Worm (Caenorhabditis elegans) whole organism, L2 larva: ENCODE data around the gene Y61A9LA.12.
"Not testable (repeated sequence)": the region's sequence is repeated elsewhere in the genome, so short reads cannot be mapped to it uniquely, and the experiment has no call there.

Source experiments
- C34F6.9 ChIP-seq: fragments of 150-350 bp; optimal IDR thresholded peaks from 2 replicates; lab custom pipeline; 2014; ENCODE audit warnings: missing biosample characterization, missing genetic modification characterization
- F13H6.1 ChIP-seq: sonication (generic microtip); optimal IDR thresholded peaks from 2 replicates; lab custom pipeline; 2016; ENCODE audit warnings: missing genetic modification characterization, missing compliant biosample characterization
- R02D3.7 ChIP-seq: fragments of 150-350 bp; optimal IDR thresholded peaks from 2 replicates; lab custom pipeline; 2014; ENCODE audit warnings: missing biosample characterization, missing genetic modification characterization
- Y55F3AM.14 ChIP-seq: fragments of 200-800 bp; sonication (Bioruptor generic); optimal IDR thresholded peaks from 2 replicates; lab custom pipeline; 2018; ENCODE audit warnings: mild to moderate bottlenecking, missing genetic modification characterization, missing compliant biosample characterization
- ZK546.5 ChIP-seq: sonication (generic microtip); optimal IDR thresholded peaks from 2 replicates; lab custom pipeline; 2017; ENCODE audit warnings: missing biosample characterization, missing genetic modification characterization
- alr-1 ChIP-seq: fragments of 150-350 bp; optimal IDR thresholded peaks from 2 replicates; lab custom pipeline; 2014; ENCODE audit warnings: missing biosample characterization, missing genetic modification characterization
- aly-2 ChIP-seq: fragments of 150-350 bp; optimal IDR thresholded peaks from 2 replicates; lab custom pipeline; 2014; ENCODE audit warnings: missing biosample characterization, missing genetic modification characterization
- ama-1 ChIP-seq: fragments of 150-350 bp; optimal IDR thresholded peaks from 2 replicates; lab custom pipeline; 2018; ENCODE audit warnings: inconsistent platforms
- blmp-1 ChIP-seq: sonication (generic microtip); optimal IDR thresholded peaks from 2 replicates; lab custom pipeline; 2017; ENCODE audit warnings: missing genetic modification characterization, mild to moderate bottlenecking, missing compliant biosample characterization, antibody characterized with exemption, moderate library complexity; ENCODE audit not compliant: insufficient read depth
- ceh-16 ChIP-seq: fragments of 150-350 bp; optimal IDR thresholded peaks from 2 replicates; lab custom pipeline; 2014; ENCODE audit warnings: missing biosample characterization, missing genetic modification characterization
- crh-2 ChIP-seq: sonication (generic microtip); optimal IDR thresholded peaks from 2 replicates; lab custom pipeline; 2017; ENCODE audit warnings: missing biosample characterization, missing genetic modification characterization
- egl-27 ChIP-seq: sonication (generic microtip); optimal IDR thresholded peaks from 3 replicates; lab custom pipeline; 2017; ENCODE audit warnings: missing biosample characterization, missing genetic modification reagents, missing genetic modification characterization
- elt-1 ChIP-seq: fragments of 150-350 bp; optimal IDR thresholded peaks from 2 replicates; lab custom pipeline; 2014; ENCODE audit warnings: missing biosample characterization, missing genetic modification characterization
- elt-3 ChIP-seq: sonication (generic microtip); optimal IDR thresholded peaks from 2 replicates; lab custom pipeline; 2017; ENCODE audit warnings: missing biosample characterization, missing genetic modification characterization
- fos-1 ChIP-seq: fragments of 150-350 bp; optimal IDR thresholded peaks from 2 replicates; lab custom pipeline; 2014; ENCODE audit warnings: missing biosample characterization, missing genetic modification characterization
- lin-11 ChIP-seq: fragments of 150-350 bp; sonication (generic microtip); optimal IDR thresholded peaks from 2 replicates; lab custom pipeline; 2014; ENCODE audit warnings: missing biosample characterization, missing genetic modification characterization, inconsistent platforms, mixed read lengths
- lin-39 ChIP-seq: fragments of 150-350 bp; optimal IDR thresholded peaks from 2 replicates; lab custom pipeline; 2014; ENCODE audit warnings: missing biosample characterization, missing genetic modification reagents, missing genetic modification characterization
- mab-5 ChIP-seq: fragments of 150-350 bp; optimal IDR thresholded peaks from 2 replicates; lab custom pipeline; 2014; ENCODE audit warnings: missing biosample characterization, missing genetic modification characterization
- mbf-1 ChIP-seq: sonication (generic microtip); optimal IDR thresholded peaks from 2 replicates; lab custom pipeline; 2017; ENCODE audit warnings: missing biosample characterization, missing genetic modification characterization
- nhr-10 ChIP-seq: sonication (generic microtip); optimal IDR thresholded peaks from 2 replicates; lab custom pipeline; 2017; ENCODE audit warnings: missing biosample characterization, missing genetic modification characterization
- nhr-11 ChIP-seq: fragments of 150-350 bp; optimal IDR thresholded peaks from 2 replicates; lab custom pipeline; 2014; ENCODE audit warnings: missing biosample characterization, missing genetic modification characterization
- nhr-12 ChIP-seq: fragments of 150-350 bp; optimal IDR thresholded peaks from 2 replicates; lab custom pipeline; 2014; ENCODE audit warnings: missing biosample characterization, missing genetic modification characterization
- nhr-21 ChIP-seq: fragments of 150-350 bp; optimal IDR thresholded peaks from 2 replicates; lab custom pipeline; 2014; ENCODE audit warnings: missing biosample characterization, missing genetic modification characterization
- nhr-237 ChIP-seq: fragments of 150-350 bp; optimal IDR thresholded peaks from 2 replicates; lab custom pipeline; 2014; ENCODE audit warnings: missing biosample characterization, missing genetic modification characterization
- nhr-25 ChIP-seq: fragments of 150-350 bp; sonication (generic microtip); optimal IDR thresholded peaks from 3 replicates; lab custom pipeline; 2014; ENCODE audit warnings: missing biosample characterization, missing genetic modification characterization
- nhr-6 ChIP-seq: fragments of 150-350 bp; optimal IDR thresholded peaks from 2 replicates; lab custom pipeline; 2014; ENCODE audit warnings: missing biosample characterization, missing genetic modification characterization
- nhr-77 ChIP-seq: fragments of 150-350 bp; optimal IDR thresholded peaks from 2 replicates; lab custom pipeline; 2014; ENCODE audit warnings: missing biosample characterization, missing genetic modification characterization
- peb-1 ChIP-seq: fragments of 150-350 bp; optimal IDR thresholded peaks from 2 replicates; lab custom pipeline; 2014; ENCODE audit warnings: missing biosample characterization, missing genetic modification characterization
- sma-3 ChIP-seq: sonication (generic microtip); optimal IDR thresholded peaks from 2 replicates; lab custom pipeline; 2016; ENCODE audit warnings: missing genetic modification reagents, missing genetic modification characterization, missing compliant biosample characterization
- sma-9 ChIP-seq, 2 experiments: fragments of 150-350 bp in 1 of 2; sonication (generic microtip) in 1 of 2; optimal IDR thresholded peaks; 2 replicates each; lab custom pipeline; 2014 to 2016; ENCODE audit warnings: missing genetic modification characterization in 2 of 2, mild to moderate bottlenecking in 1 of 2, missing biosample characterization in 1 of 2, missing compliant biosample characterization in 1 of 2, missing genetic modification reagents in 1 of 2, moderate library complexity in 1 of 2
- unc-39 ChIP-seq: fragments of 150-350 bp; optimal IDR thresholded peaks from 2 replicates; lab custom pipeline; 2014; ENCODE audit warnings: missing biosample characterization, missing genetic modification characterization
- unc-55 ChIP-seq: fragments of 150-350 bp; sonication (generic microtip); optimal IDR thresholded peaks from 3 replicates; lab custom pipeline; 2014; ENCODE audit warnings: missing biosample characterization, missing genetic modification reagents, missing genetic modification characterization
- unc-62 ChIP-seq: fragments of 150-350 bp; optimal IDR thresholded peaks from 2 replicates; lab custom pipeline; 2014; ENCODE audit warnings: missing biosample characterization, missing genetic modification reagents, missing genetic modification characterization
- ztf-1 ChIP-seq: fragments of 200-800 bp; sonication (Bioruptor generic); conservative IDR thresholded peaks from 2 replicates; pipeline ENCODE4 v1.3.6; 2022; ENCODE audit warnings: missing genetic modification characterization, missing compliant biosample characterization
- ztf-4 ChIP-seq: fragments of 150-350 bp; optimal IDR thresholded peaks from 2 replicates; lab custom pipeline; 2014; ENCODE audit warnings: missing biosample characterization, missing genetic modification characterization

Y61A9LA.12 gene

DNA sequence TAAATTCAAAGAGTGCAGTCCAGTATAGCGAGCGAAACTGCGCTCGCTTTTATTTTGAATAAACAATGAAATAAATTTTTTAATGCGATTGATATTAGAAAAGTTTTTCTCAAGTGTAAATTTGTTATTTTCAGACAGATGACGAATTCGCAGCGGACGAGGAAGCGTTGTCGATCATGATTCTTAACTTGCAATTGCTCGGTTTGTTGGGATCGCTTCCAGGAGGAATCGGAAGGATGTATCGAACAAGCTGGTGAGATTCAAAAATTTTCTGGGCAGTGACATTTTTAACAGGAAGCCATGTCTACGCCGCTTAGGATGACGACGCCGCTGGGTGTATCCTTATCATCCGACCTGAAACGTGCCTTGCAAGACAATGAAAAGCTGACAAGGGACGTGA is at the start of gene Y61A9LA.12:
TSS of gene Y61A9LA.12 (plus strand) at position 301 of the 400 bp plus-strand sequence.
- TF ChIP-seq aly-2; egl-27 (tag; lab: Kevin White, UChicago); nhr-237 (tag; lab: Kevin White, UChicago): not testable (repeated sequence)

DNA sequence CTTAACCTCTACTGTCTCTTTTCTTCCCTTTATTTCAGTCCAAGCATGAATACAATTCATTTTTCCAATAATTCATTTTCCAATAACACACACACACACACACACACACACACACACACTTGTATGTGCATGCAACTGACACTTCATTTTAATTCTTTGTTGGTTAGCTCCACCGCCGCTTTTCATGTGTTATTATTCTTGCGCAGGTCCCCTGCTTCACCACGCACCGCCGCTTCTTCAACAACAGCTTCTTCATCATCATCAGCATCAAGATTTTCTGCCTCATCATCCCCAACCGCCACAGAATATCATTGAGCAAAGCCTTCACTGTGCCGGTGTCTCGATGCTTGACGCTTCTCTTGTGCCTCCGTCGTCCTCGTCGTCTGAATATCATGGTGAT is 49.2 kb upstream of the Y61A9LA.12 start:
- TF ChIP-seq nhr-237 (tag; lab: Kevin White, UChicago) = no peak
- no peak for TF ChIP-seq nhr-10 (tag; lab: Kevin White, UChicago)
- TF ChIP-seq fos-1 (tag; lab: Kevin White, UChicago) = no peak
- TF ChIP-seq nhr-11 (tag; lab: Kevin White, UChicago) = no peak
- TF ChIP-seq Y55F3AM.14 (GFP tag; lab: Kevin White, UChicago) = no peak
- no peak for TF ChIP-seq lin-11 (tag; lab: Kevin White, UChicago)
- TF ChIP-seq elt-1 (tag; lab: Kevin White, UChicago) = no peak
- TF ChIP-seq nhr-6 = no peak
- TF ChIP-seq mab-5 (tag; lab: Kevin White, UChicago) = no peak
- TF ChIP-seq sma-3 (GFP tag; lab: Kevin White, UChicago) = no peak
- TF ChIP-seq ztf-4 (tag; lab: Kevin White, UChicago) = no peak
- TF ChIP-seq unc-39 = no peak
- no peak for TF ChIP-seq elt-3 (tag; lab: Kevin White, UChicago)

DNA sequence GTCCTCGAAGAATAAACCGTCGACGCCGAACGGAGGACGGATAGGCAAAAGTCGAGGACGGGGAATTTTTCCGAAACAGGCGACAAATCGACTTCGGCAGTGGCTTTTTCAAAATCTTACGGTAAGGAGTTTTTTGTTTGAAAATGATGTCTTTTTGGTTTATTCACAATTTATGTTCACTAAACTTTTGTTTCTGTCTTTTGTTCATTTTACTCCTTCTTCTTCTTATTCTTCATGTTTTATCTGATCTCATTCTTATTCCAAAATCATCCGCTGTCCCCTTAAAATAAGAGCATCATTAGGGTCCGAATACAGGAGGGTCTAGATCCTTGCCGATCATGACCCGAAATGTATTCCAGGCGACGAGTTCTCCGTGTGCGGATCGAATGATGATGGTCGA is 48.7 kb upstream of the Y61A9LA.12 start:
- TF ChIP-seq nhr-25 (no peak), elt-3 (tag; lab: Kevin White, UChicago) (no peak), nhr-237 (tag; lab: Kevin White, UChicago) (no peak), fos-1 (tag; lab: Kevin White, UChicago) (no peak), peb-1 (tag; lab: Kevin White, UChicago) (no peak)
- TF ChIP-seq, all 48 proteins: peak for 0

DNA sequence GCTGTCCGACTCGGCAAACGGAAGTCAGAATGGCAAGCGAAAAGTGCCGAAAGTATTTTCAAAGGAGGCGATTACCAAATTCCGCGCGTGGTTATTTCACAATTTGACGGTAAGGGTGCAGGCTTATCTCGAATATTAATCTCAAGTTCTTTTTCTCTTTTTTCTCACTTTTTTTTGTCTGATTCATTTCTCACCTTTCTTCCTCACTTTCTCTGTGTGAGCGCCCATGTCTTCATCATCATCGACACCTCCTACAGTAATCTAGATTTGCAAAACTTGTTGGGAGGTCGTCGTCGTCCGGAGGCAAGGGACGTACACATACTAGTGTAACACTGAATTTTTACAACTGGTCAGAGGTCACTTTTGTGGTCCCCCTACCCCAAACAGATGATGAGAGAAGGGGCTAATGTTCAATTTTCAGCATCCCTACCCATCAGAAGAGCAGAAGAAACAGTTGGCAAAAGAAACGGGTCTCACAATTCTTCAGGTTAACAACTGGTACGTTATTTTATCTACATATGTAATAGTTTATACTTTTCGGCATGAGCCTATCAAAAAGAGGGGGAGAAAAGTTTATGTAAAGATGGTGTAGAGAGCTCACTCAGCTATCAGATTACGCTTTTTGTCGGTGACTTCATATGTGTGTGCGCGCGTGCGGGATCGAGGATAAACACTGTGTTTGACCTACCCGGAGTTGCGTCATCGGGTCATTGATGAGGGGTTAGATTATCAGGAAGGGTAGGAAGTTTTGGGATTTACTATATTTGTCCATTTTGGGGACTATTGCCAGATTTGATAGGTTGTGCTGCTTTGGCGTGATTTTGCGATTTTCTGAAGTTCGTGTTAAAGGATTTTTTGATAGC is 48.0 kb upstream of the Y61A9LA.12 start:
- TF ChIP-seq unc-55 = peak; percentile 30
- peak; percentile 83 for TF ChIP-seq ceh-16 (tag; lab: Kevin White, UChicago)
- no peak for TF ChIP-seq R02D3.7 (tag; lab: Kevin White, UChicago)
- TF ChIP-seq mbf-1 = no peak
- peak; percentile 24 for TF ChIP-seq nhr-25
- TF ChIP-seq nhr-237 (tag; lab: Kevin White, UChicago) = no peak
- TF ChIP-seq nhr-11 (tag; lab: Kevin White, UChicago) = no peak
- peak; percentile 57 for TF ChIP-seq blmp-1 (tag; lab: Kevin White, UChicago)

DNA sequence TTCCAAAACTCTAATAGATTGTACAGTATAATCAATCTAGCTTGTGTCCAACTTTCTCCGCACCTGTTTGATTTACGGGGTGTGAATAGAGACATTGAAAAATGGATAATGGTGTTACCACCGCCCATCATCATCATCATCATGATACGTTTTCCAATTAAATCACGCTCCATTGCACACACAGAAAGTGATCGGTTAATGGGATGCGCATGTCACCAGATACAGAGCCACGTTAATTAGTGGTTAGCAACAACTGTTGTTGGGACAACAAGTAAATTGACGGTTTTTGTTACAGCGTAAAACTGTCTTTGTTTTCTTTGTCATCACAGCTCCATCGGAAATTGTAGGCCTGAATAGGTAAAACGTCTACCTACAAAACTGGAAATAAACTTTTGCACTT is 47.0 kb upstream of the Y61A9LA.12 start:
- peak; percentile 14 for TF ChIP-seq nhr-21
- peak; percentile 5 for TF ChIP-seq unc-62
- peak; percentile 24 for TF ChIP-seq ceh-16 (tag; lab: Kevin White, UChicago)
- no peak for TF ChIP-seq egl-27 (tag; lab: Kevin White, UChicago)
- no peak for TF ChIP-seq nhr-10 (tag; lab: Kevin White, UChicago)
- TF ChIP-seq C34F6.9 (tag; lab: Kevin White, UChicago) = no peak
- TF ChIP-seq nhr-25 = peak; percentile 14

DNA sequence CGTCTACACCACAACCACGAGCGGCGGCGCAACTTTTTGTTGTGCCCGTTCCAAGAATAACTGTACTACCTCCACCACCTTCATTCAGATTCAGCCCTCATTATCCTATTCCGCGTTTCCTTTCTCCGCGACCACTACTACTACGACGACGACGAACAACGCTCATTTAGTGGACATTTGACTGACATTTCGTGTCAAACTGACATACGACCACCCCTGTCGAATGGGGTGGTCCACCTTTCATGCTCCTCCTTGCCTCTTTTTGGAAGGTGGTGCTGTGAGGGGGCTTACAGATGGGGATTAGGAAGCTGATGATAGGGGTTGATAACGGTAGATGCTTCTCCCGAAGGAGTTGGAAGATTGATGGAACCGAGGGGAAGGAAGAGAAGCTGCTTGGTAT is 46.5 kb upstream of the Y61A9LA.12 start:
- TF ChIP-seq nhr-25 (no peak), mab-5 (tag; lab: Kevin White, UChicago) (peak; percentile 18), unc-62 (peak; percentile 49)
- TF ChIP-seq, all 48 proteins: peak for 2

DNA sequence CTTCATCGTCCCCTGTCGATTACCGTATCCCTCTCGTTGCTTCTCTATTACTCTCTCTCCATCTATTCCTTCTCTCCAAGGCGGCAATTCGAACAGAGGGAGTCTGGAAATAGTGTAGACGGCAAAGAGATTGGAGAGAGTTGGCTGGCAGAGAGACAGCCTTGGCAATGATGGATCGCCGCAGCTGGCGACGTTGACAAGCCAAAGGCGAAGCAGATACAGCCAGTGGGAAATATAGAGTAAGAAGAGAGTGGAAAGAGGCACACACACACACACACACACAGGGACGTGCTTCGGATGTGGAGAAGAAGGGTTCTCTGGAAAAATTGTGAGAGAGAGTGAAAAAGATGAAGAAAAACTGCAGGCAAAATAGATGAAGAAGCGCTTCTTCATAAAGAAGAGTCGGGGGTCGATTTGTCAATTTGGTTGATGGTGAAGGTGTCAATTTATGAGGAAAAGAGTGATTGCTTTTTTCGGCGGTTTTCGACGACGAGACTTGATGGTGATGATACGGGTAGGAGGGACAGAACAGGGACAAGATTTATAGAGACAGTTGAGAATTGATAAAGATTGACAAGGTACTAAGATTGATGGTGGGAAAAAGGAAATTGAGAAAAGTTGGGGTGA is 45.7 kb upstream of the Y61A9LA.12 start:
- TF ChIP-seq nhr-21 (peak; percentile 76), Y55F3AM.14 (GFP tag; lab: Kevin White, UChicago) (peak; percentile 88), nhr-237 (tag; lab: Kevin White, UChicago) (no peak), unc-62 (peak; percentile 98), nhr-77 (no peak), mab-5 (tag; lab: Kevin White, UChicago) (peak; percentile 86), nhr-11 (tag; lab: Kevin White, UChicago) (no peak), ZK546.5 (tag; lab: Kevin White, UChicago) (no peak), elt-3 (tag; lab: Kevin White, UChicago) (no peak), elt-1 (tag; lab: Kevin White, UChicago) (no peak), nhr-12 (tag; lab: Kevin White, UChicago) (no peak), aly-2 (no peak), nhr-25 (peak; percentile 65), F13H6.1 (peak; percentile 90), sma-9 (GFP tag; optimal IDR thresholded peaks at IDR 0.05; lab: Kevin White, UChicago) (peak; percentile 47), sma-9 (tag; optimal IDR thresholded peaks at IDR 0.05; lab: Kevin White, UChicago) (no peak), alr-1 (tag; lab: Kevin White, UChicago) (no peak), ztf-1 (GFP tag; lab: Robert Waterston, UW) (no peak), fos-1 (tag; lab: Kevin White, UChicago) (peak; percentile 43), mbf-1 (no peak), lin-39 (tag; lab: Kevin White, UChicago) (peak; percentile 82), crh-2 (tag; lab: Kevin White, UChicago) (peak; percentile 72), peb-1 (tag; lab: Kevin White, UChicago) (no peak), ama-1 (peak; percentile 44)
